Fruit fly (Drosophila melanogaster): ENCODE results near the gene CRMP.

CRMP gene

dm6 chr3R:5547464-5547943 lies 23.4 kb upstream of the CRMP start, which contains the start of gene CG2519 (continued):
- peak; percentile 37 for TF ChIP-seq CG9797 (GFP tag; optimal IDR thresholded peaks at IDR 0.05)
- peak; percentile 22 for TF ChIP-seq CG10654 (GFP tag; optimal IDR thresholded peaks at IDR 0.05)
- TF ChIP-seq Nf-YB (GFP tag; optimal IDR thresholded peaks at IDR 0.05), result no peak
- TF ChIP-seq CG14441 (GFP tag; IDR thresholded peaks at IDR 0.05), result no peak; the same call in 1 of the 2 replicates
- peak; percentile 34 for TF ChIP-seq CG16863 (GFP tag; optimal IDR thresholded peaks at IDR 0.05)
- peak; percentile 84 for TF ChIP-seq slbo (GFP tag; IDR thresholded peaks at IDR 0.05)
- TF ChIP-seq CG7745 (tag; optimal IDR thresholded peaks at IDR 0.05), result no peak
- no peak for TF ChIP-seq Hey (tag; optimal IDR thresholded peaks at IDR 0.05)
- no peak for TF ChIP-seq kni (GFP tag; optimal IDR thresholded peaks at IDR 0.05)
- peak in 1 of 3 experiments; percentile 9 for TF ChIP-seq lola (GFP tag; optimal IDR thresholded peaks at IDR 0.05)
- TF ChIP-seq fd64A (GFP tag; optimal IDR thresholded peaks at IDR 0.05), result no peak
- TF ChIP-seq CG32767 (GFP tag; IDR thresholded peaks at IDR 0.05), result 0 out of 2 replicates have a peak, but pooled peaks have one; percentile 14
- no peak for TF ChIP-seq ash1 (GFP tag; optimal IDR thresholded peaks at IDR 0.05)
- TF ChIP-seq B-H2 (GFP tag; optimal IDR thresholded peaks at IDR 0.05), result peak; percentile 47
- TF ChIP-seq vnd (GFP tag; IDR thresholded peaks at IDR 0.05; ENCODE audit: partially characterized antibody), result peak; percentile 88
- TF ChIP-seq z (GFP tag; IDR thresholded peaks at IDR 0.05), result 0 out of 3 replicates have a peak, but pooled peaks have one; percentile 17

- TF ChIP-seq CG34224 (GFP tag; IDR thresholded peaks at IDR 0.05; ENCODE audit: partially characterized antibody) (peak; percentile 69), CG7963 (GFP tag; IDR thresholded peaks at IDR 0.05; ENCODE audit: partially characterized antibody) (peak; percentile 54; the same call in 1 of the 3 replicates), Dp (GFP tag; optimal IDR thresholded peaks at IDR 0.05) (peak; percentile 93), CG6791 (GFP tag; IDR thresholded peaks at IDR 0.05; ENCODE audit: partially characterized antibody) (peak; percentile 65), hbn (GFP tag; IDR thresholded peaks at IDR 0.05; ENCODE audit: partially characterized antibody) (peak; percentile 53), CG14710 (tag; optimal IDR thresholded peaks at IDR 0.05) (peak; percentile 27), ato (GFP tag; IDR thresholded peaks at IDR 0.05; ENCODE audit: partially characterized antibody) (peak; percentile 56), CG16779 (GFP tag; IDR thresholded peaks at IDR 0.05) (no peak), Meics (GFP tag; optimal IDR thresholded peaks at IDR 0.05) (no peak), CG42726 (GFP tag; IDR thresholded peaks at IDR 0.05; ENCODE audit: partially characterized antibody) (peak; percentile 46; the same call in 1 of the 2 replicates), CoRest (tag; optimal IDR thresholded peaks at IDR 0.05) (peak; percentile 14), sens (GFP tag) (peak; percentile 62), CG11560 (tag; IDR thresholded peaks at IDR 0.05) (0 out of 3 replicates have a peak, but pooled peaks have one; percentile 42), CG2116 (GFP tag; optimal IDR thresholded peaks at IDR 0.05) (peak; percentile 81), luna (GFP tag; optimal IDR thresholded peaks at IDR 0.05) (no peak), phol (tag; optimal IDR thresholded peaks at IDR 0.05) (peak; percentile 28), NK7.1 (GFP tag; optimal IDR thresholded peaks at IDR 0.05) (no peak), amos (GFP tag; IDR thresholded peaks at IDR 0.05; ENCODE audit: partially characterized antibody) (peak; percentile 72), bbx (GFP tag; IDR thresholded peaks at IDR 0.05; ENCODE audit: partially characterized antibody) (peak; percentile 70), Tbp (GFP tag; optimal IDR thresholded peaks at IDR 0.05) (no peak), CG1603 (tag; optimal IDR thresholded peaks at IDR 0.05) (peak; percentile 52), Dref (GFP tag; IDR thresholded peaks at IDR 0.05) (peak; percentile 90), sna (GFP tag; IDR thresholded peaks at IDR 0.05; ENCODE audit: partially characterized antibody) (peak; percentile 64), pfk (GFP tag; optimal IDR thresholded peaks at IDR 0.05) (no peak), CG15514 (GFP tag; optimal IDR thresholded peaks at IDR 0.05) (peak; percentile 51), HmgZ (tag; optimal IDR thresholded peaks at IDR 0.05) (peak; percentile 11), ssp (GFP tag; IDR thresholded peaks at IDR 0.05) (no peak), inv (GFP tag; IDR thresholded peaks at IDR 0.05; ENCODE audit: partially characterized antibody) (peak; percentile 41; the same call in 1 of the 2 replicates), CG32532 (GFP tag; IDR thresholded peaks at IDR 0.05) (no peak), Bgb (GFP tag; IDR thresholded peaks at IDR 0.05; ENCODE audit: partially characterized antibody) (peak; percentile 82), hb (GFP tag; IDR thresholded peaks at IDR 0.05; ENCODE audit: partially characterized antibody) (peak; percentile 64; the same call in 1 of the 3 replicates)
Observed at dm6 chr3R:5550452-5550851, 20.5 kb upstream of the CRMP start.
